Fruit fly (Drosophila melanogaster) S2 (cell line): Measurements from ENCODE around the gene Cubn2.

Source experiments
- CG8478 ChIP-seq: fragments of >200 bp; optimal IDR thresholded peaks from 2 replicates; lab custom pipeline; 2018
- CTCF ChIP-seq, 2 experiments: fragments of >200 bp; optimal IDR thresholded peaks; 2 replicates each; lab custom pipeline; 2018

- TF ChIP-seq CG8478 (lab: Kevin White, UChicago) (no peak), CTCF (optimal IDR thresholded peaks at IDR 0.05; lab: Kevin White, UChicago) (no peak)
These were observed 7.3 kb upstream of the Cubn2 start, which contains the start of the genes CG11597 and CG5946 for dm6 chr3L:11821723-11822445.
